Worm (Caenorhabditis elegans) whole organism, L2 larva: ENCODE results near the gene such-1.

ENCODE experiments used
- aly-2 ChIP-seq: fragments of 150-350 bp; optimal IDR thresholded peaks from 2 replicates; lab custom pipeline; 2014; ENCODE audit warnings: missing biosample characterization, missing genetic modification characterization
- elt-3 ChIP-seq: sonication (generic microtip); optimal IDR thresholded peaks from 2 replicates; lab custom pipeline; 2017; ENCODE audit warnings: missing biosample characterization, missing genetic modification characterization
- mab-5 ChIP-seq: fragments of 150-350 bp; optimal IDR thresholded peaks from 2 replicates; lab custom pipeline; 2014; ENCODE audit warnings: missing biosample characterization, missing genetic modification characterization
- mbf-1 ChIP-seq: sonication (generic microtip); optimal IDR thresholded peaks from 2 replicates; lab custom pipeline; 2017; ENCODE audit warnings: missing biosample characterization, missing genetic modification characterization
- mdl-1 ChIP-seq, 2 experiments: fragments of 150-350 bp in 1 of 2; sonication (generic microtip) in 1 of 2; optimal IDR thresholded peaks; 2 replicates each; lab custom pipeline; 2017; ENCODE audit warnings: missing biosample characterization in 2 of 2, missing genetic modification characterization in 2 of 2
- unc-39 ChIP-seq: fragments of 150-350 bp; optimal IDR thresholded peaks from 2 replicates; lab custom pipeline; 2014; ENCODE audit warnings: missing biosample characterization, missing genetic modification characterization
- unc-62 ChIP-seq: fragments of 150-350 bp; optimal IDR thresholded peaks from 2 replicates; lab custom pipeline; 2014; ENCODE audit warnings: missing biosample characterization, missing genetic modification reagents, missing genetic modification characterization
- zag-1 ChIP-seq: fragments of 150-350 bp; optimal IDR thresholded peaks from 2 replicates; lab custom pipeline; 2014; ENCODE audit warnings: missing biosample characterization, missing genetic modification characterization
- ztf-4 ChIP-seq: fragments of 150-350 bp; optimal IDR thresholded peaks from 2 replicates; lab custom pipeline; 2014; ENCODE audit warnings: missing biosample characterization, missing genetic modification characterization

DNA sequence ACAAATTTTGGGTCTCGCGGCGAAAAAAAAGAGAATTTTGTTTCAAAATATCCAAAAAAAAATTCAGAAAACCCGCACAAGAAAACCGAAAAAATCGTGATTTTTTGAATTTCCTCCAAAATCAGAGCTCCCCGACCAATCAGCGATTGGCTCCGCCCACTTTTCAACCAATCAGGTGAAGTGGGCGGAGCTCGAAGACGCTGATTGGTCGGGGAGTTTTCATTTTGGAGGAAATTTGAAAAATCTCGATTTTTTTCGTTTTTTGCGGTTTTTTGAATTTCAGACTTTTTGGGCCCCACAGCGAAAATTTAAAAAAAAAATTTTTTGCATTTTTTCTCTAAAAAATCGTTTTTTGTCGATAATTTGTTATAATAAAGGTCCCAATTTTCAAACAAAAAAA lies 34.0 kb downstream of the such-1 start:
- TF ChIP-seq elt-3 (tag; lab: Kevin White, UChicago) (no peak), mbf-1 (tag; lab: Kevin White, UChicago) (no peak), ztf-4 (tag; lab: Kevin White, UChicago) (no peak), unc-62 (no peak), mab-5 (no peak), unc-39 (tag; lab: Kevin White, UChicago) (no peak), mdl-1 (tag; optimal IDR thresholded peaks at IDR 0.05; lab: Kevin White, UChicago) (no peak), aly-2 (tag; lab: Kevin White, UChicago) (no peak), zag-1 (tag; lab: Kevin White, UChicago) (no peak)
